Worm (Caenorhabditis elegans): ENCODE results near the gene hot-6.

DNA sequence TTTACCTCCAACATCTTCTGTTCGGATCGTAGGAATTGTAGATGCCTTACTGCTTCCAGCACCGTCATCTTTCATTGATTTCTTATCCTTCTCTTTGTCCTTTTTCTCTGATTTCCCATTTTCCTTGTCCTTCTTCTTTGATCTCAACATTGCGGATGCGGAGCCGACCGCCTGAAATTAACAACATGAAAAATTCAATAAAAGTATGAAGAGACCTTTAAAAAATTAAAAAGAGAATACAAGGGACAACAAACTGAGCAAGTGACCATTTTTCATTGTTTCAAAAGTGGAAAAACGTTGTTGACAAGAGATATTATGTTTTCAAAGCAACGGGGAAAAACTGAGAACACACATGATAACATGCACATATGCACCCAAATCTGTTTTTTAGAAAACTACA is 7.9 kb upstream of the hot-6 start:
- TF ChIP-seq flt-1 (GFP tag; IDR thresholded peaks at IDR 0.05) (no peak), ztf-23 (GFP tag; IDR thresholded peaks at IDR 0.05) (no peak), med-1 (GFP tag; optimal IDR thresholded peaks at IDR 0.05; ENCODE audit: insufficient read depth) (no peak), cog-1 (tag; optimal IDR thresholded peaks at IDR 0.05) (no peak)
